Fruit fly (Drosophila melanogaster) whole organism, embryonic: Measurements from ENCODE around the gene Jhbp12.

Source experiments
- Adf1 ChIP-seq: fragments of 200-800 bp; sonication (Bioruptor generic); IDR thresholded peaks from 2 replicates; pipeline ENCODE4 v1.3.6; 2022; ENCODE audit warnings: missing biosample characterization, missing genetic modification characterization
- Atf3 ChIP-seq: fragments of 200-800 bp; sonication (Bioruptor generic); optimal IDR thresholded peaks from 3 replicates; lab custom pipeline; 2016; ENCODE audit warnings: missing biosample characterization, missing genetic modification characterization
- CG1024 ChIP-seq: fragments of 200-800 bp; sonication (Bioruptor generic); IDR thresholded peaks from 2 replicates; pipeline ENCODE4 v1.3.6; 2022; ENCODE audit warnings: missing biosample characterization, missing genetic modification characterization
- CG10565 ChIP-seq: fragments of 200-800 bp; sonication (Bioruptor generic); optimal IDR thresholded peaks from 3 replicates; lab custom pipeline; 2016; ENCODE audit warnings: missing biosample characterization, mild to moderate bottlenecking, missing genetic modification characterization
- CG11456 ChIP-seq: fragments of 200-800 bp; sonication (Bioruptor generic); IDR thresholded peaks from 3 replicates; pipeline ENCODE4 v1.3.6; 2022; ENCODE audit warnings: missing biosample characterization, missing genetic modification characterization
- CG11504 ChIP-seq: fragments of 200-800 bp; sonication (Bioruptor generic); optimal IDR thresholded peaks from 3 replicates; lab custom pipeline; 2019; ENCODE audit warnings: missing biosample characterization, mild to moderate bottlenecking, missing genetic modification characterization, moderate library complexity
- CG11695 ChIP-seq: fragments of 200-800 bp; sonication (Bioruptor generic); IDR thresholded peaks from 3 replicates; pipeline ENCODE4 v1.3.6; 2022; ENCODE audit warnings: missing biosample characterization, missing genetic modification characterization
- CG11696 ChIP-seq: fragments of 200-800 bp; sonication (Bioruptor generic); IDR thresholded peaks from 2 replicates; pipeline ENCODE4 v1.3.6; 2022; ENCODE audit warnings: missing biosample characterization, missing genetic modification characterization
- CG1233 ChIP-seq: fragments of 200-800 bp; sonication (Bioruptor generic); optimal IDR thresholded peaks from 4 replicates; lab custom pipeline; 2018; ENCODE audit warnings: missing biosample characterization, mild to moderate bottlenecking, missing genetic modification characterization
- CG13123 ChIP-seq: fragments of 200-800 bp; sonication (Bioruptor generic); optimal IDR thresholded peaks from 2 replicates; lab custom pipeline; 2016; ENCODE audit warnings: missing biosample characterization, missing genetic modification characterization
- CG13775 ChIP-seq: fragments of 200-800 bp; sonication (Bioruptor generic); optimal IDR thresholded peaks from 3 replicates; lab custom pipeline; 2017; ENCODE audit warnings: missing biosample characterization, mild to moderate bottlenecking, missing genetic modification characterization
- CG13894 ChIP-seq: fragments of 200-800 bp; sonication (Bioruptor generic); optimal IDR thresholded peaks from 3 replicates; lab custom pipeline; 2018; ENCODE audit warnings: missing biosample characterization, mild to moderate bottlenecking, missing genetic modification characterization, moderate library complexity
- CG1529 ChIP-seq: fragments of 200-800 bp; sonication (Bioruptor generic); optimal IDR thresholded peaks from 3 replicates; lab custom pipeline; 2018; ENCODE audit warnings: missing biosample characterization, missing genetic modification characterization
- CG17802 ChIP-seq: fragments of 200-800 bp; sonication (Bioruptor generic); optimal IDR thresholded peaks from 2 replicates; lab custom pipeline; 2018; ENCODE audit warnings: missing biosample characterization, mild to moderate bottlenecking, missing genetic modification characterization, moderate library complexity
- CG18599 ChIP-seq: fragments of 200-800 bp; sonication (Bioruptor generic); optimal IDR thresholded peaks from 3 replicates; lab custom pipeline; 2017; ENCODE audit warnings: missing biosample characterization, missing genetic modification characterization, mild to moderate bottlenecking, moderate library complexity, missing genetic modification reagents
- CG18764 ChIP-seq: fragments of 200-800 bp; sonication (Bioruptor generic); optimal IDR thresholded peaks from 3 replicates; lab custom pipeline; 2016; ENCODE audit warnings: missing biosample characterization, missing genetic modification characterization
- CG2116 ChIP-seq: fragments of 200-800 bp; sonication (Bioruptor generic); optimal IDR thresholded peaks from 3 replicates; lab custom pipeline; 2018; ENCODE audit warnings: missing biosample characterization, mild to moderate bottlenecking, missing genetic modification characterization
- CG2129 ChIP-seq: fragments of 200-800 bp; sonication (Bioruptor generic); IDR thresholded peaks from 2 replicates; pipeline ENCODE4 v1.3.6; 2022; ENCODE audit warnings: missing biosample characterization, missing genetic modification characterization; ENCODE audit not compliant: partially characterized antibody
- CG2678 ChIP-seq: fragments of 200-800 bp; sonication (Bioruptor generic); optimal IDR thresholded peaks from 3 replicates; lab custom pipeline; 2019; ENCODE audit warnings: missing biosample characterization, mild to moderate bottlenecking, missing genetic modification characterization, moderate library complexity
- CG30020 ChIP-seq: fragments of 200-800 bp; optimal IDR thresholded peaks from 2 replicates; lab custom pipeline; 2019; ENCODE audit warnings: missing biosample characterization, mild to moderate bottlenecking, missing genetic modification characterization, moderate library complexity
- CG30431 ChIP-seq: fragments of 200-800 bp; sonication (Bioruptor generic); optimal IDR thresholded peaks from 2 replicates; lab custom pipeline; 2017; ENCODE audit warnings: missing biosample characterization, missing genetic modification characterization
- CG31224 ChIP-seq: fragments of 200-800 bp; sonication (Bioruptor generic); IDR thresholded peaks from 2 replicates; pipeline ENCODE4 v1.3.6; 2022; ENCODE audit warnings: missing biosample characterization, missing genetic modification characterization
- CG3847 ChIP-seq: fragments of 200-800 bp; sonication (Bioruptor generic); IDR thresholded peaks from 2 replicates; pipeline ENCODE4 v1.3.6; 2022; ENCODE audit warnings: missing biosample characterization, missing genetic modification characterization
- CG4854 ChIP-seq: fragments of 200-800 bp; sonication (Bioruptor generic); optimal IDR thresholded peaks from 2 replicates; lab custom pipeline; 2016; ENCODE audit warnings: missing biosample characterization, missing genetic modification characterization, inconsistent platforms
- CG6791 ChIP-seq: fragments of 200-800 bp; sonication (Bioruptor generic); IDR thresholded peaks from 3 replicates; pipeline ENCODE4 v1.3.6; 2022; ENCODE audit warnings: missing biosample characterization, missing genetic modification characterization; ENCODE audit not compliant: partially characterized antibody
- CG8924 ChIP-seq: fragments of 200-800 bp; optimal IDR thresholded peaks from 3 replicates; lab custom pipeline; 2019; ENCODE audit warnings: missing biosample characterization, mild to moderate bottlenecking, missing genetic modification characterization, moderate library complexity
- Chrac-16 ChIP-seq: fragments of 200-800 bp; sonication (Bioruptor generic); optimal IDR thresholded peaks from 3 replicates; lab custom pipeline; 2016; ENCODE audit warnings: missing biosample characterization, missing genetic modification characterization
- Doc2 ChIP-seq: fragments of 200-800 bp; sonication (Bioruptor generic); IDR thresholded peaks from 2 replicates; pipeline ENCODE4 v1.3.6; 2022; ENCODE audit warnings: missing biosample characterization, missing genetic modification characterization
- E2f1 ChIP-seq: fragments of 200-800 bp; sonication (Bioruptor generic); IDR thresholded peaks from 2 replicates; pipeline ENCODE4 v1.3.6; 2022; ENCODE audit warnings: missing biosample characterization, missing genetic modification characterization
- Hey ChIP-seq: fragments of 200-800 bp; sonication (Bioruptor generic); optimal IDR thresholded peaks from 3 replicates; lab custom pipeline; 2018; ENCODE audit warnings: missing biosample characterization, mild to moderate bottlenecking, missing genetic modification characterization
- Hr39 ChIP-seq: fragments of >200 bp; optimal IDR thresholded peaks from 2 replicates; lab custom pipeline; 2017
- Hr78 ChIP-seq, 2 experiments: fragments of 200-800 bp in 1 of 2; fragments of >200 bp in 1 of 2; sonication (Bioruptor generic) in 1 of 2; optimal IDR thresholded peaks; 2 replicates each; lab custom pipeline; 2017 to 2019; ENCODE audit warnings: missing biosample characterization in 2 of 2, missing genetic modification characterization in 2 of 2, mild to moderate bottlenecking in 1 of 2, moderate library complexity in 1 of 2
- MBD-R2 ChIP-seq: fragments of 200-800 bp; sonication (Bioruptor generic); IDR thresholded peaks from 2 replicates; pipeline ENCODE4 v1.3.6; 2022; ENCODE audit warnings: missing biosample characterization, missing genetic modification characterization
- NC2α ChIP-seq: fragments of 200-800 bp; sonication (Bioruptor generic); optimal IDR thresholded peaks from 2 replicates; lab custom pipeline; 2016; ENCODE audit warnings: missing biosample characterization, missing genetic modification characterization
- NfI ChIP-seq: fragments of 200-800 bp; sonication (Bioruptor generic); optimal IDR thresholded peaks from 3 replicates; lab custom pipeline; 2018; ENCODE audit warnings: missing biosample characterization, mild to moderate bottlenecking, missing genetic modification characterization, moderate library complexity
- Rfx ChIP-seq: fragments of 200-800 bp; sonication (Bioruptor generic); IDR thresholded peaks from 2 replicates; pipeline ENCODE4 v1.3.6; 2022; ENCODE audit warnings: missing biosample characterization, missing genetic modification characterization
- Side ChIP-seq: fragments of 200-800 bp; sonication (Bioruptor generic); optimal IDR thresholded peaks from 2 replicates; lab custom pipeline; 2016; ENCODE audit warnings: missing biosample characterization, missing genetic modification characterization
- Ssrp ChIP-seq: fragments of 200-800 bp; sonication (Bioruptor generic); optimal IDR thresholded peaks from 2 replicates; lab custom pipeline; 2018; ENCODE audit warnings: missing biosample characterization, mild to moderate bottlenecking, missing genetic modification characterization, moderate library complexity
- bab2 ChIP-seq: fragments of 200-800 bp; sonication (Bioruptor generic); optimal IDR thresholded peaks from 2 replicates; lab custom pipeline; 2016; ENCODE audit warnings: missing biosample characterization, missing genetic modification characterization
- dimm ChIP-seq: fragments of 200-800 bp; sonication (Bioruptor generic); IDR thresholded peaks from 2 replicates; pipeline ENCODE4 v1.3.6; 2022; ENCODE audit warnings: missing biosample characterization, missing genetic modification characterization
- dysf ChIP-seq: fragments of 200-800 bp; sonication (Bioruptor generic); IDR thresholded peaks from 3 replicates; pipeline ENCODE4 v1.3.6; 2022; ENCODE audit warnings: missing biosample characterization, missing genetic modification characterization
- emc ChIP-seq: fragments of 200-800 bp; sonication (Bioruptor generic); optimal IDR thresholded peaks from 2 replicates; lab custom pipeline; 2016; ENCODE audit warnings: missing biosample characterization, missing genetic modification characterization
- gcm ChIP-seq: fragments of 200-800 bp; sonication (Bioruptor generic); optimal IDR thresholded peaks from 2 replicates; lab custom pipeline; 2019; ENCODE audit warnings: missing biosample characterization, mild to moderate bottlenecking, missing genetic modification characterization, moderate library complexity
- hb ChIP-seq: fragments of 200-800 bp; sonication (Bioruptor generic); IDR thresholded peaks from 3 replicates; pipeline ENCODE4 v1.3.6; 2022; ENCODE audit warnings: missing biosample characterization, missing genetic modification characterization; ENCODE audit not compliant: partially characterized antibody
- inv ChIP-seq: fragments of 200-800 bp; sonication (Bioruptor generic); IDR thresholded peaks from 2 replicates; pipeline ENCODE4 v1.3.6; 2022; ENCODE audit warnings: missing biosample characterization, missing genetic modification characterization; ENCODE audit not compliant: partially characterized antibody
- knrl ChIP-seq: fragments of 200-800 bp; sonication (Bioruptor generic); IDR thresholded peaks from 3 replicates; pipeline ENCODE4 v1.3.6; 2022; ENCODE audit warnings: missing biosample characterization, missing genetic modification characterization; ENCODE audit not compliant: partially characterized antibody
- oc ChIP-seq: fragments of 200-800 bp; sonication (Bioruptor generic); optimal IDR thresholded peaks from 2 replicates; lab custom pipeline; 2018; ENCODE audit warnings: missing biosample characterization, mild to moderate bottlenecking, missing genetic modification characterization, moderate library complexity
- pzg ChIP-seq: fragments of 200-800 bp; sonication (Bioruptor generic); optimal IDR thresholded peaks from 3 replicates; lab custom pipeline; 2018; ENCODE audit warnings: missing biosample characterization, mild to moderate bottlenecking, missing genetic modification characterization, moderate library complexity
- ranshi ChIP-seq: fragments of 200-800 bp; sonication (Bioruptor generic); IDR thresholded peaks from 2 replicates; pipeline ENCODE4 v1.3.6; 2022; ENCODE audit warnings: missing biosample characterization, missing genetic modification characterization
- sisA ChIP-seq: fragments of 200-800 bp; sonication (Bioruptor generic); IDR thresholded peaks from 2 replicates; pipeline ENCODE4 v1.3.6; 2022; ENCODE audit warnings: missing biosample characterization, missing genetic modification characterization
- slbo ChIP-seq: fragments of 200-800 bp; sonication (Bioruptor generic); IDR thresholded peaks from 2 replicates; pipeline ENCODE4 v1.3.6; 2022; ENCODE audit warnings: missing biosample characterization, missing genetic modification characterization

Gene Jhbp12

dm6 chr3R:24557020-24557465 is 32.4 kb downstream of the Jhbp12 start (continued):
- TF ChIP-seq CG8924 (no peak), CG3847 (GFP tag; lab: Robert Waterston, UW) (peak; percentile 60), CG1529 (GFP tag; lab: Kevin White, UChicago) (no peak), Hey (no peak), Chrac-16 (GFP tag; lab: Kevin White, UChicago) (peak; percentile 82), Atf3 (GFP tag; lab: Kevin White, UChicago) (peak; percentile 66), Hr78 (GFP tag; optimal IDR thresholded peaks at IDR 0.05; lab: Kevin White, UChicago) (no peak), Hr39 (lab: Kevin White, UChicago) (no peak), CG13894 (tag; lab: Kevin White, UChicago) (peak; percentile 88), oc (tag; lab: Kevin White, UChicago) (no peak), CG6791 (GFP tag; lab: Robert Waterston, UW) (peak; percentile 93), CG13123 (peak; percentile 43), dysf (GFP tag; lab: Robert Waterston, UW) (peak; percentile 73; the same call in 2 of the 3 replicates), Doc2 (GFP tag; lab: Robert Waterston, UW) (no peak), CG1233 (GFP tag; lab: Kevin White, UChicago) (peak; percentile 38), CG2129 (GFP tag; lab: Robert Waterston, UW) (no peak), slbo (GFP tag; lab: Robert Waterston, UW) (peak; percentile 88), CG1024 (0 out of 2 replicates have a peak, but pooled peaks have one; percentile 39), Side (GFP tag; lab: Kevin White, UChicago) (peak; percentile 62), CG30431 (GFP tag; lab: Kevin White, UChicago) (no peak), MBD-R2 (GFP tag; lab: Robert Waterston, UW) (peak; percentile 23; the same call in 1 of the 2 replicates), knrl (GFP tag; lab: Robert Waterston, UW) (0 out of 3 replicates have a peak, but pooled peaks have one; percentile 69), pzg (GFP tag; lab: Kevin White, UChicago) (no peak), NC2α (GFP tag; lab: Kevin White, UChicago) (no peak), hb (peak; percentile 74), CG2678 (tag; lab: Kevin White, UChicago) (peak; percentile 50), ranshi (GFP tag; lab: Robert Waterston, UW) (peak; percentile 59; the same call in 1 of the 2 replicates), emc (GFP tag; lab: Kevin White, UChicago) (no peak), CG2116 (peak; percentile 8), bab2 (GFP tag; lab: Kevin White, UChicago) (peak; percentile 77), Adf1 (peak; percentile 46; the same call in 1 of the 2 replicates), CG10565 (GFP tag; lab: Kevin White, UChicago) (no peak), CG11504 (tag; lab: Kevin White, UChicago) (peak; percentile 64), CG11456 (peak; percentile 95), gcm (no peak), dimm (GFP tag; lab: Robert Waterston, UW) (no peak), CG4854 (GFP tag; lab: Kevin White, UChicago) (peak; percentile 62), CG11695 (GFP tag; lab: Robert Waterston, UW) (no peak), Ssrp (tag; lab: Kevin White, UChicago) (peak; percentile 27), CG31224 (GFP tag; lab: Robert Waterston, UW) (0 out of 2 replicates have a peak, but pooled peaks have one; percentile 23), Rfx (peak; percentile 90; the same call in 1 of the 2 replicates), inv (GFP tag; lab: Robert Waterston, UW) (peak; percentile 49), CG30020 (no peak), CG11696 (GFP tag; lab: Robert Waterston, UW) (no peak), CG18599 (no peak), CG17802 (tag; lab: Kevin White, UChicago) (no peak), CG18764 (peak; percentile 39), sisA (GFP tag; lab: Robert Waterston, UW) (peak; percentile 68), CG13775 (GFP tag; lab: Kevin White, UChicago) (peak; percentile 17), NfI (GFP tag; lab: Kevin White, UChicago) (peak; percentile 74), E2f1 (GFP tag; lab: Robert Waterston, UW) (no peak)
